Fruit fly (Drosophila melanogaster) whole organism: ENCODE measurements around the gene CG11726.

Source experiments
- CG8478 ChIP-seq: fragments of >200 bp; optimal IDR thresholded peaks from 2 replicates; lab custom pipeline; 2018; ENCODE audit warnings: inconsistent platforms
- Dll ChIP-seq: fragments of >200 bp; optimal IDR thresholded peaks from 2 replicates; lab custom pipeline; 2017
- usp ChIP-seq: fragments of >200 bp; optimal IDR thresholded peaks from 2 replicates; lab custom pipeline; 2017; ENCODE audit warnings: missing biosample characterization, missing genetic modification characterization, mixed read lengths

DNA sequence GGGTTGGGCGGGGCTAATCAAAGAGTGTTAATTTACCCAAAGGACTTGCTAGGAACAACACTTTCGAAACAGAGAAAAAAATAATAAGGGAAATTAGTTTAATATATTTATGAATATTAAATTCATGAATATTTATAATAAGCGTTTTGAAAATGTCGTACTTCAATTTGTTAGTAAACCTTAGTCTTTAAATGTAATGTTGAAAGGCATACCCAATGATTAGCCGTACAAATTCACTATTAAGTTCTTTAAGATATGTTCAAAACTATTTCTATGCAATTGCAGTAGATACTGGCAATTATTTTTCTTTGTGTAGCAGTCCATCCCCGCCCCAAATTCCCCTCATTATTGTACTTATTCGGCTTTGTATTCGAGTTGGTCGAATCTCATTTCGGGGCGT lies 16.0 kb downstream of the CG11726 start:
- TF ChIP-seq CG8478 (no peak), usp (GFP tag; lab: Kevin White, UChicago) (no peak), Dll (lab: Kevin White, UChicago) (no peak)
